Fruit fly (Drosophila melanogaster) whole organism, wandering third instar larva: Measurements from ENCODE around the gene Orct.

Experiments
- CrebA ChIP-seq: fragments of 200-800 bp; sonication (Bioruptor generic); optimal IDR thresholded peaks from 2 replicates; lab custom pipeline; 2016; ENCODE audit warnings: missing biosample characterization, mild to moderate bottlenecking, missing genetic modification characterization, borderline replicate concordance
- Dfd ChIP-seq: fragments of >200 bp; optimal IDR thresholded peaks from 2 replicates; lab custom pipeline; 2017; ENCODE audit warnings: missing biosample characterization, missing genetic modification characterization
- Hr78 ChIP-seq: fragments of >200 bp; optimal IDR thresholded peaks from 2 replicates; lab custom pipeline; 2017; ENCODE audit warnings: missing biosample characterization, missing genetic modification characterization
- brk ChIP-seq: fragments of 200-800 bp; sonication (Bioruptor generic); optimal IDR thresholded peaks from 2 replicates; lab custom pipeline; 2016; ENCODE audit warnings: missing biosample characterization, mild to moderate bottlenecking, missing genetic modification characterization
- lola ChIP-seq: fragments of >200 bp; optimal IDR thresholded peaks from 2 replicates; lab custom pipeline; 2017; ENCODE audit warnings: missing biosample characterization, missing genetic modification characterization

dm6 chr3R:24318217-24319082 lies 42.4 kb downstream of the Orct start, which contains the start of the genes Nab2 and BRWD3:
- no peak for TF ChIP-seq CrebA (GFP tag; lab: Kevin White, UChicago)
- no peak for TF ChIP-seq Dfd
- no peak for TF ChIP-seq lola (GFP tag; lab: Kevin White, UChicago)
- no peak for TF ChIP-seq Hr78
- TF ChIP-seq brk (GFP tag; lab: Kevin White, UChicago) = no peak
